Fruit fly (Drosophila melanogaster): ENCODE results near the gene Sfp24Bc.

The Sfp24Bc gene

dm6 chr2L:3713545-3714156 is 43.3 kb upstream of the Sfp24Bc start:
- TF ChIP-seq ap (GFP tag; IDR thresholded peaks at IDR 0.05) (peak; percentile 18; the same call in 1 of the 2 replicates), Pdp1 (GFP tag; optimal IDR thresholded peaks at IDR 0.05) (peak in 1 of 2 experiments; percentile 77), Atf6 (GFP tag; IDR thresholded peaks at IDR 0.05) (0 out of 2 replicates have a peak, but pooled peaks have one; percentile 8), Trl (optimal IDR thresholded peaks at IDR 0.05) (peak in 1 of 2 experiments; percentile 13), Trl (GFP tag; optimal IDR thresholded peaks at IDR 0.05) (no peak), eve (GFP tag; optimal IDR thresholded peaks at IDR 0.05) (peak in 1 of 2 experiments; percentile 89), lab (GFP tag; optimal IDR thresholded peaks at IDR 0.05) (no peak), Ssrp (tag; optimal IDR thresholded peaks at IDR 0.05) (no peak), grau (tag; optimal IDR thresholded peaks at IDR 0.05) (peak; percentile 88), sens (GFP tag) (peak; percentile 43), ERR (GFP tag; optimal IDR thresholded peaks at IDR 0.05) (no peak), peb (GFP tag; IDR thresholded peaks at IDR 0.05) (no peak), CG2199 (GFP tag; IDR thresholded peaks at IDR 0.05) (0 out of 3 replicates have a peak, but pooled peaks have one; percentile 26)

- no peak for TF ChIP-seq Abd-B (GFP tag; optimal IDR thresholded peaks at IDR 0.05)
- no peak for TF ChIP-seq CG14667 (GFP tag; IDR thresholded peaks at IDR 0.05)
- TF ChIP-seq CG42726 (GFP tag; IDR thresholded peaks at IDR 0.05; ENCODE audit: partially characterized antibody) = 0 out of 2 replicates have a peak, but pooled peaks have one; percentile 16
- TF ChIP-seq CG6791 (GFP tag; IDR thresholded peaks at IDR 0.05; ENCODE audit: partially characterized antibody) = no peak
- no peak for TF ChIP-seq Doc2 (GFP tag; IDR thresholded peaks at IDR 0.05)
- peak; percentile 82 for TF ChIP-seq Dll (GFP tag; IDR thresholded peaks at IDR 0.05; ENCODE audit: partially characterized antibody)
- TF ChIP-seq gce (GFP tag; IDR thresholded peaks at IDR 0.05) = no peak
- TF ChIP-seq CG31441 (GFP tag; IDR thresholded peaks at IDR 0.05) = no peak
- TF ChIP-seq CG1603 (tag; optimal IDR thresholded peaks at IDR 0.05) = peak; percentile 51
- TF ChIP-seq CG10267 (tag; optimal IDR thresholded peaks at IDR 0.05) = peak; percentile 18
- TF ChIP-seq CG32772 (GFP tag; IDR thresholded peaks at IDR 0.05) = no peak
- no peak for TF ChIP-seq crc (GFP tag; optimal IDR thresholded peaks at IDR 0.05)
- TF ChIP-seq ara (GFP tag; IDR thresholded peaks at IDR 0.05) = no peak
- TF ChIP-seq Xrp1 (GFP tag; IDR thresholded peaks at IDR 0.05) = no peak
- TF ChIP-seq gt (GFP tag; IDR thresholded peaks at IDR 0.05) = no peak
- no peak for TF ChIP-seq CG2678 (tag; optimal IDR thresholded peaks at IDR 0.05)
- no peak for TF ChIP-seq grn (GFP tag; optimal IDR thresholded peaks at IDR 0.05)
- no peak for TF ChIP-seq gcm2 (GFP tag; optimal IDR thresholded peaks at IDR 0.05)
- TF ChIP-seq ems (GFP tag; optimal IDR thresholded peaks at IDR 0.05) = no peak
- no peak for TF ChIP-seq insv (GFP tag; optimal IDR thresholded peaks at IDR 0.05)
- TF ChIP-seq CG10147 (GFP tag; optimal IDR thresholded peaks at IDR 0.05) = no peak
- TF ChIP-seq org-1 (GFP tag; optimal IDR thresholded peaks at IDR 0.05) = no peak
- no peak for TF ChIP-seq B-H1 (GFP tag; IDR thresholded peaks at IDR 0.05)
- TF ChIP-seq CG17802 (tag; optimal IDR thresholded peaks at IDR 0.05) = no peak
- TF ChIP-seq Hey (tag; optimal IDR thresholded peaks at IDR 0.05) = no peak
- TF ChIP-seq tin (GFP tag; optimal IDR thresholded peaks at IDR 0.05) = no peak
- no peak for TF ChIP-seq kni (GFP tag; optimal IDR thresholded peaks at IDR 0.05)
- no peak for TF ChIP-seq emc (GFP tag; optimal IDR thresholded peaks at IDR 0.05)
- no peak for TF ChIP-seq CG15011 (GFP tag; optimal IDR thresholded peaks at IDR 0.05)
- peak in 1 of 2 experiments; percentile 19 for TF ChIP-seq bsh (GFP tag; optimal IDR thresholded peaks at IDR 0.05)
- no peak for TF ChIP-seq Atf6 (GFP tag; IDR thresholded peaks at IDR 0.05)
- no peak for TF ChIP-seq H2.0 (GFP tag; IDR thresholded peaks at IDR 0.05)
- no peak for TF ChIP-seq unpg (GFP tag; optimal IDR thresholded peaks at IDR 0.05)
- peak; percentile 63 for TF ChIP-seq sens (GFP tag)
- TF ChIP-seq pho (GFP tag; optimal IDR thresholded peaks at IDR 0.05) = no peak
- TF ChIP-seq stwl (tag; optimal IDR thresholded peaks at IDR 0.05) = peak; percentile 70
- no peak for TF ChIP-seq lmd (GFP tag; IDR thresholded peaks at IDR 0.05)
- peak; percentile 62 for TF ChIP-seq inv (GFP tag; IDR thresholded peaks at IDR 0.05; ENCODE audit: partially characterized antibody)
These were observed 42.6 kb upstream of the Sfp24Bc start, which contains the start of the genes CG31955 and CG2818 for dm6 chr2L:3712949-3713416. CG31955 (minus strand) TSS chr2L:3713105. CG2818 (plus strand) TSS chr2L:3713360.
